Worm (Caenorhabditis elegans): ENCODE data around the gene unc-60.
"Not testable (repeated sequence)": the region's sequence is repeated elsewhere in the genome, so short reads cannot be mapped to it uniquely, and the experiment has no call there.

DNA sequence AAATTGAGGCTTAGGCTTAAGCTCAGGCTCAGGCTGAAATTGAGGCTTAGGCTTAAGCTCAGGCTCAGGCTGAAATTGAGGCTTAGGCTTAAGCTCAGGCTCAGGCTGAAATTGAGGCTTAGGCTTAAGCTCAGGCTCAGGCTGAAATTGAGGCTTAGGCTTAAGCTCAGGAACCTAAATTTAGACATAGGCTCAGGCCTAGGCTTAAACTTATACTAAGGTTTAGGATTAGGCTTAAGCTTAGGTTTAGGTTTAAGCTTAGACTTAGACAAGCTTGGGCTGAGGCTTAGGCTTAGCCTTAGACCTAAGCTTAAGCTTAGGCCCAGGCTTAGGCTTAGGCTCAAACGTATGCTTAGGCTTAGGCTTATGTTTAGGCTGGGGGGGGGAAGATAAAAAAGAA is 16.0 kb downstream of the unc-60 start:
- not testable (repeated sequence) for TF ChIP-seq pqm-1 (tag; optimal IDR thresholded peaks at IDR 0.05); K09A11.1 (tag; optimal IDR thresholded peaks at IDR 0.05; ENCODE audit: insufficient read depth); elt-4 (tag; optimal IDR thresholded peaks at IDR 0.05); ceh-48 (tag; optimal IDR thresholded peaks at IDR 0.05); mec-3 (tag; optimal IDR thresholded peaks at IDR 0.05; ENCODE audit: borderline replicate concordance); ceh-14 (tag; optimal IDR thresholded peaks at IDR 0.05)
